Fruit fly (Drosophila melanogaster): ENCODE measurements around the gene slmb.

The slmb gene

DNA sequence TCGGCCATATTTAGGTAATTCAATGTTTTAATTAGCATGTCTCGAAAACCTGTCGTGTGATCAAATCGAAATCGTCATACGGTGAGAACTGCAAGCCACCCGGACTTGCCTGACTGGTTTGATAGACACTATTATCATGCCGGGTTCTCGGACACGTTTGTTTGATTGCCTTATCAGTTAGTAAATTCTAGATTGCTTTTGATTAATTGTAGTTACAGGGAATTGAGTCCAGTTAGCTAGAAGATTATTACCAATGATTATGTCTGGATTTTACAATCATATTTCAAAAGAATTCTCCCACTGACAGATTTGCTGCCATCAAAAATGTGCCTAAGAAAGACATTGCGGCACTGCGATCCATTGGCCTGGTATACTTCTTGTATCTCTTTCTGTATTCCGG is 17.6 kb downstream of the slmb start:
- no peak for TF ChIP-seq Myc (optimal IDR thresholded peaks at IDR 0.05)
- TF ChIP-seq GATAd (GFP tag; optimal IDR thresholded peaks at IDR 0.05), result no peak

DNA sequence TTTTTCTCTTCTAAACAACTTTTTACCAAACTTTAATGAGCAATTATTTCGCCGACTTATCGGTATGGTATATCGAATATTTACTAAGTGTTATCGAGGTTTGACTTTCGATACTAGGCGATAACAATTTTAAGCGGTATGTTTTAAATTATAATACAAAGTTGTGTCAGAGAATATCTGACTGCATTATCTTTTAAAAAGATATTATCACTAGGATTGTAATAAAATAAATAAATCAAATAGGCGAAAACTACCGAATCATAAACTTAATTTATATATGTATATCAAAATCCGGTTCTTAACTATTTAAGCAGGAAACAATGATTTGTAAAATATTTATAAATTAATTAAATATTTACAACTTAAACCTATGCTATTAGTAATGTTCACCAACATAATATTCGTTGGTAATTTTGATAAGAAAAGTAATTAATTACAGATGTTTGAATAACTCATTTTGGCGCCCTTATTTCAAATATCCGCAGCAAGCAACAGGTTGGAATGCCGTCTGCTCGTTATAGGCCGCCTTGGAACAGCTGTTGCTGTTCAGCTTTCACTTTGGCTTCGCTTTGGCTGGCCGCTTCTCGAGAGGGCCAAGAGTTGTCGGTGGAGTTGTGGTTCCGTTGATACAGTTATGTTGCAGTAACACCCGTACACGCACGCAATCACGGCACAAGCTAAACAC is 19.2 kb downstream of the slmb start, which contains the start of the genes Sec15 and rtet:
Sec15 (minus strand) TSS at position 66 of the 685 bp plus-strand sequence.
rtet (plus strand) TSS at position 540 of the 685 bp plus-strand sequence.
- TF ChIP-seq Myc (optimal IDR thresholded peaks at IDR 0.05) (no peak), dmrt93B (GFP tag; optimal IDR thresholded peaks at IDR 0.05) (no peak), rgr (GFP tag; optimal IDR thresholded peaks at IDR 0.05) (peak; percentile 74), sv (GFP tag; optimal IDR thresholded peaks at IDR 0.05) (peak; percentile 46), CG9705 (GFP tag; optimal IDR thresholded peaks at IDR 0.05) (peak; percentile 45), ey (GFP tag; optimal IDR thresholded peaks at IDR 0.05) (peak; percentile 34), HLH106 (tag; optimal IDR thresholded peaks at IDR 0.05) (peak; percentile 37), CrebA (GFP tag; optimal IDR thresholded peaks at IDR 0.05; ENCODE audit: borderline replicate concordance) (no peak), psq (GFP tag; optimal IDR thresholded peaks at IDR 0.05) (peak; percentile 57), woc (GFP tag; optimal IDR thresholded peaks at IDR 0.05) (peak; percentile 41), Dif (GFP tag; optimal IDR thresholded peaks at IDR 0.05; ENCODE audit: partially characterized antibody) (peak; percentile 100), dsf (GFP tag; optimal IDR thresholded peaks at IDR 0.05; ENCODE audit: borderline replicate concordance) (peak; percentile 21), foxo (GFP tag; optimal IDR thresholded peaks at IDR 0.05) (peak in 1 of 2 experiments; percentile 40), Vsx2 (GFP tag; optimal IDR thresholded peaks at IDR 0.05; ENCODE audit: partially characterized antibody) (peak; percentile 100), N (GFP tag; optimal IDR thresholded peaks at IDR 0.05) (no peak), dl (GFP tag; optimal IDR thresholded peaks at IDR 0.05; ENCODE audit: insufficient read depth in 1 of 2, partially characterized antibody in 2 of 2) (peak; percentile 72 to 98), OdsH (GFP tag; optimal IDR thresholded peaks at IDR 0.05) (peak; percentile 40), br (GFP tag; optimal IDR thresholded peaks at IDR 0.05) (no peak)

DNA sequence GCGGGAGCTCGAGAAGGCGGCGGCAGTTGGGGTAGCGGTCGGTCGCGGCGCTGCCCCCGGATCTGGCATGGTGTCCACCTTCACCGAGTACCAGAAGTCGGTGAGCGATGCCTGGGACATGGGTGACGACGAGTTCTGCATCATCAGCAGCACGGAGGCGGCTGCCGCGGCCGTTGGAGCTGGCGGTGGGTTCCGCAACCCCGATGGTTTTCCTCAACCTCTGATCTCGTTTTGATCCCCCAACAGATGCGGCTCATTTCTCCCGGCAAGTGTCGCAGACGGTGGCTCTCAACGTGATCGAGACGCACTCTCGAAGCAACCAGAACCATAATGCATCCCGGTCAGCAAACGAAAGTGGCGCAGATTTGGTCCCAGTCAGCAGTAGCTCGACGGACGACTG is 24.8 kb downstream of the slmb start:
- TF ChIP-seq br (GFP tag; optimal IDR thresholded peaks at IDR 0.05) (no peak), OdsH (GFP tag; optimal IDR thresholded peaks at IDR 0.05) (no peak), CG9705 (GFP tag; optimal IDR thresholded peaks at IDR 0.05) (no peak), fru (GFP tag; optimal IDR thresholded peaks at IDR 0.05) (no peak), dl (GFP tag; optimal IDR thresholded peaks at IDR 0.05; ENCODE audit: insufficient read depth in 1 of 2, partially characterized antibody in 2 of 2) (no peak), foxo (GFP tag; optimal IDR thresholded peaks at IDR 0.05) (no peak), rgr (GFP tag; optimal IDR thresholded peaks at IDR 0.05) (no peak), GATAd (GFP tag; optimal IDR thresholded peaks at IDR 0.05) (no peak), Jra (GFP tag; optimal IDR thresholded peaks at IDR 0.05) (no peak), h (GFP tag; optimal IDR thresholded peaks at IDR 0.05) (no peak), Rel (GFP tag; optimal IDR thresholded peaks at IDR 0.05) (no peak), Rel (tag; optimal IDR thresholded peaks at IDR 0.05) (no peak), Hnf4 (GFP tag; optimal IDR thresholded peaks at IDR 0.05) (no peak), CrebA (GFP tag; optimal IDR thresholded peaks at IDR 0.05; ENCODE audit: borderline replicate concordance) (no peak), Hr83 (GFP tag; optimal IDR thresholded peaks at IDR 0.05; ENCODE audit: poor library complexity, severe bottlenecking) (no peak), CG32264 (GFP tag; optimal IDR thresholded peaks at IDR 0.05) (no peak), pan (optimal IDR thresholded peaks at IDR 0.05) (no peak), sage (GFP tag; optimal IDR thresholded peaks at IDR 0.05) (no peak)

DNA sequence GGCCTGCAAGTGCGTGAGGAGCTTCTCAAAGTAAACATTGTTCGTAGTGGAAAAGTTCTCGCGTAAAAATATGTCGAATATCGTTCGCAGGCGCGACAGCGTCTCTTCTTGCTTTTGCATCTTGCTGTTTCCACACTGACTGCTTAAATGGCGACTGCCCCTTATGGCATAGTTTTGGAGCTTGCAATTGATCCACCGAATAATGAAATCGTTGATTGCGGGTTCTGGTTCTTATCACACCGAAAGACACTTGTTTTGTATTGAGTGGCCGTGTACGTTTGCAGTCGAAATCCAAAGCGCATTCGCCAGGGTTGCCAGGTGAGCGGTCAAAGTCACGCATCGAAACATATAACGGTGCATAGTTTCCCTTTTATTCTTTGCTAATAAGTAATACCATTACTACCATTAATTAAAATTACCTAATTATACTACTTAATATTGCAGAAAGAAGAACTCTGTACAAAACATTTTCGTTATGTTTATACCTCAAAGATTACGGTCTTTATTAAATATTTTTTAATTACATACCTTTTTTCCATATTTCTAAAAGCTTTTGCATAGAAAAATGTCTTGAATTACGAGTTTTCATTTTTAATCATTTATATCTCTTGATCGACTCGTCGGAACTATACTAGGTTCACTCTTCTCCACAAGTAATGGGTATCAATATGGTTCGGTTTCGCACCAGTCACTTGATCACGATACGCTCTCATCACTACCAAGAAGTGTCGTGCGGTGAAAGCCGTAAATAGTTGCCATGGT is 25.7 kb downstream of the slmb start, which contains the start of the genes CG7044 and Tbc1d22:
CG7044 (minus strand) TSS at position 266 of the 762 bp plus-strand sequence.
Tbc1d22 (plus strand) TSS at position 747 of the 762 bp plus-strand sequence.
- TF ChIP-seq lola (GFP tag; optimal IDR thresholded peaks at IDR 0.05), result no peak
- no peak for TF ChIP-seq N (GFP tag; optimal IDR thresholded peaks at IDR 0.05)
- no peak for TF ChIP-seq GATAd (GFP tag; optimal IDR thresholded peaks at IDR 0.05)
- peak; percentile 54 for TF ChIP-seq rgr (GFP tag; optimal IDR thresholded peaks at IDR 0.05)
- TF ChIP-seq Jra (GFP tag; optimal IDR thresholded peaks at IDR 0.05), result no peak
- no peak for TF ChIP-seq brk (GFP tag; optimal IDR thresholded peaks at IDR 0.05)
- TF ChIP-seq Vsx2 (GFP tag; optimal IDR thresholded peaks at IDR 0.05; ENCODE audit: partially characterized antibody), result no peak
- TF ChIP-seq tai (GFP tag; optimal IDR thresholded peaks at IDR 0.05), result no peak
- no peak for TF ChIP-seq jim (GFP tag; optimal IDR thresholded peaks at IDR 0.05)
- peak; percentile 46 for TF ChIP-seq psq (GFP tag; optimal IDR thresholded peaks at IDR 0.05)
- peak; percentile 65 for TF ChIP-seq HLH106 (tag; optimal IDR thresholded peaks at IDR 0.05)
- TF ChIP-seq dsf (GFP tag; optimal IDR thresholded peaks at IDR 0.05; ENCODE audit: borderline replicate concordance), result peak; percentile 11
- TF ChIP-seq pan (optimal IDR thresholded peaks at IDR 0.05), result no peak
- TF ChIP-seq CG9705 (GFP tag; optimal IDR thresholded peaks at IDR 0.05), result peak; percentile 33
- no peak for TF ChIP-seq fru (GFP tag; optimal IDR thresholded peaks at IDR 0.05)
- TF ChIP-seq foxo (GFP tag; optimal IDR thresholded peaks at IDR 0.05), result peak in 1 of 2 experiments; percentile 62
- TF ChIP-seq Hr78 (GFP tag; optimal IDR thresholded peaks at IDR 0.05), result no peak
- TF ChIP-seq Sp1 (GFP tag; optimal IDR thresholded peaks at IDR 0.05), result peak; percentile 54
- TF ChIP-seq h (GFP tag; optimal IDR thresholded peaks at IDR 0.05), result no peak
- no peak for TF ChIP-seq Mio (GFP tag; optimal IDR thresholded peaks at IDR 0.05)
- TF ChIP-seq woc (GFP tag; optimal IDR thresholded peaks at IDR 0.05), result peak; percentile 82
- peak; percentile 52 for TF ChIP-seq ey (GFP tag; optimal IDR thresholded peaks at IDR 0.05)
- peak; percentile 21 for TF ChIP-seq sv (GFP tag; optimal IDR thresholded peaks at IDR 0.05)
- peak; percentile 47 for TF ChIP-seq OdsH (GFP tag; optimal IDR thresholded peaks at IDR 0.05)
- TF ChIP-seq Dif (GFP tag; optimal IDR thresholded peaks at IDR 0.05; ENCODE audit: partially characterized antibody), result no peak
- no peak for TF ChIP-seq Hr83 (GFP tag; optimal IDR thresholded peaks at IDR 0.05; ENCODE audit: poor library complexity, severe bottlenecking)
